Fruit fly (Drosophila melanogaster) whole organism, larva: Measurements from ENCODE around the gene CG34325.
A peak's percentile ranks its signal among the peaks of the same experiment; 100 is the strongest.

ENCODE experiments used
- noc ChIP-seq: fragments of 200-800 bp; sonication (Bioruptor generic); optimal IDR thresholded peaks from 3 replicates; lab custom pipeline; 2019; ENCODE audit warnings: missing biosample characterization, mild to moderate bottlenecking, missing genetic modification characterization, moderate library complexity

Gene CG34325

dm6 chrX:16677163-16677562 lies 44.0 kb downstream of the CG34325 start:
- TF ChIP-seq noc: no peak

- no peak for TF ChIP-seq noc
Measured at dm6 chrX:16676653-16677052, 44.6 kb downstream of the CG34325 start, which contains the start of gene CG13012. Gene CG13012, minus strand, starts transcription at chrX:16676753.

- no peak for TF ChIP-seq noc
Measured at dm6 chrX:16674538-16674937, 46.7 kb downstream of the CG34325 start.

- TF ChIP-seq noc: no peak
Measured at dm6 chrX:16672904-16673303, 48.3 kb downstream of the CG34325 start.

dm6 chrX:16670691-16671481 lies 50.3 kb downstream of the CG34325 start:
- TF ChIP-seq noc: peak; percentile 81

dm6 chrX:16670262-16670661 lies 50.9 kb downstream of the CG34325 start:
- TF ChIP-seq noc: no peak

dm6 chrX:16669849-16670248 lies 51.4 kb downstream of the CG34325 start:
- TF ChIP-seq noc: no peak
